Worm (Caenorhabditis elegans) whole organism, late embryonic: ENCODE measurements around the gene W04E12.5.

Experiments used
- ceh-14 ChIP-seq: sonication (generic microtip); optimal IDR thresholded peaks from 2 replicates; lab custom pipeline; 2016; ENCODE audit warnings: missing genotype, missing genetic modification characterization, missing compliant biosample characterization
- ceh-30 ChIP-seq: fragments of 150-350 bp; optimal IDR thresholded peaks from 2 replicates; lab custom pipeline; 2014; ENCODE audit warnings: missing biosample characterization, missing genetic modification characterization
- ceh-48 ChIP-seq: sonication (generic microtip); optimal IDR thresholded peaks from 2 replicates; lab custom pipeline; 2016; ENCODE audit warnings: missing genetic modification characterization, inconsistent platforms, missing compliant biosample characterization
- dmd-4 ChIP-seq: sonication (generic microtip); optimal IDR thresholded peaks from 2 replicates; lab custom pipeline; 2016; ENCODE audit warnings: borderline replicate concordance, missing genetic modification characterization, missing compliant biosample characterization
- elt-2 ChIP-seq: sonication (generic microtip); optimal IDR thresholded peaks from 2 replicates; lab custom pipeline; 2016; ENCODE audit warnings: missing genetic modification reagents, missing genetic modification characterization, missing compliant biosample characterization
- ets-4 ChIP-seq: sonication (generic microtip); optimal IDR thresholded peaks from 2 replicates; lab custom pipeline; 2016; ENCODE audit warnings: missing genetic modification characterization, missing compliant biosample characterization
- eyg-1 ChIP-seq: sonication (generic microtip); optimal IDR thresholded peaks from 2 replicates; lab custom pipeline; 2016; ENCODE audit warnings: missing genotype, missing genetic modification characterization, missing compliant biosample characterization
- fkh-6 ChIP-seq: sonication (generic microtip); optimal IDR thresholded peaks from 2 replicates; lab custom pipeline; 2016; ENCODE audit warnings: missing genetic modification characterization, missing compliant biosample characterization
- hlh-8 ChIP-seq: sonication (generic microtip); optimal IDR thresholded peaks from 2 replicates; lab custom pipeline; 2016; ENCODE audit warnings: missing genotype, missing genetic modification characterization, missing compliant biosample characterization
- lim-6 ChIP-seq: sonication (generic microtip); optimal IDR thresholded peaks from 2 replicates; lab custom pipeline; 2016; ENCODE audit warnings: missing genetic modification characterization, missing compliant biosample characterization
- odd-2 ChIP-seq: sonication (generic microtip); optimal IDR thresholded peaks from 2 replicates; lab custom pipeline; 2017; ENCODE audit warnings: antibody characterized with exemption, mild to moderate bottlenecking, missing genetic modification characterization, missing compliant biosample characterization
- pax-1 ChIP-seq: fragments of 150-350 bp; optimal IDR thresholded peaks from 2 replicates; lab custom pipeline; 2014; ENCODE audit warnings: missing biosample characterization, missing genetic modification characterization
- pha-2 ChIP-seq: sonication (generic microtip); optimal IDR thresholded peaks from 2 replicates; lab custom pipeline; 2017; ENCODE audit warnings: mild to moderate bottlenecking, missing genetic modification characterization, missing compliant biosample characterization
- rnt-1 ChIP-seq: sonication (generic microtip); optimal IDR thresholded peaks from 2 replicates; lab custom pipeline; 2016; ENCODE audit warnings: missing genetic modification characterization, missing compliant biosample characterization
- ttx-3 ChIP-seq: sonication (generic microtip); optimal IDR thresholded peaks from 2 replicates; lab custom pipeline; 2016; ENCODE audit warnings: missing genetic modification reagents, missing genetic modification characterization, missing compliant biosample characterization
- unc-3 ChIP-seq, 2 experiments: fragments of 200-800 bp in 1 of 2; sonication (Bioruptor generic) in 1 of 2; sonication (generic microtip) in 1 of 2; conservative IDR thresholded peaks in 1 of 2; optimal IDR thresholded peaks in 1 of 2; 2 replicates each; pipeline versions ENCODE4 v1.3.6 to Lab custom; 2016 to 2022; ENCODE audit warnings: missing compliant biosample characterization in 2 of 2, missing genetic modification characterization in 2 of 2, missing genetic modification reagents in 1 of 2
- unc-42 ChIP-seq: sonication (generic microtip); optimal IDR thresholded peaks from 2 replicates; lab custom pipeline; 2016; ENCODE audit warnings: missing genotype, missing genetic modification characterization, missing compliant biosample characterization
- unc-55 ChIP-seq: sonication (generic microtip); optimal IDR thresholded peaks from 2 replicates; lab custom pipeline; 2017; ENCODE audit warnings: missing biosample characterization, missing genetic modification reagents, missing genetic modification characterization

The W04E12.5 gene

DNA sequence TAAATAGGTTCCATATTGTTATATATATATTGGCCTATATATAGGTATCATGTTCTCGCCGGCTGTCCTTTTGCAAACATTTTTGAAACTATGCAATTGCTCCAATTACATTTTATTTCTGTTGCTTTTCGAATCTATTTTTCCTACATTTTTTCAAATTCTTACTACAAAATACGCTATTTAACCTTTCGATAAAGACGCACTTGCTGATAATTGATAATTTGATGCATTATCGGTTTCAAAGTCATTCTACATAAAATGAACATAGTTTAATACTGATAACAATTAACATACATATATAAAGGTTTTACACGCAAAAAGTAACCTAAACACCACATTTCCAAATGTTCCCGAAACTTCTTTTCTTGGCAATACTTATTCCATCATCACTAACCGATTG is 42.4 kb downstream of the W04E12.5 start, which contains the start of gene clec-258:
clec-258 (plus strand) TSS at position 81 of the 400 bp plus-strand sequence.
- TF ChIP-seq ceh-30 (tag; lab: Kevin White, UChicago) (no peak), elt-2 (peak; percentile 55)

DNA sequence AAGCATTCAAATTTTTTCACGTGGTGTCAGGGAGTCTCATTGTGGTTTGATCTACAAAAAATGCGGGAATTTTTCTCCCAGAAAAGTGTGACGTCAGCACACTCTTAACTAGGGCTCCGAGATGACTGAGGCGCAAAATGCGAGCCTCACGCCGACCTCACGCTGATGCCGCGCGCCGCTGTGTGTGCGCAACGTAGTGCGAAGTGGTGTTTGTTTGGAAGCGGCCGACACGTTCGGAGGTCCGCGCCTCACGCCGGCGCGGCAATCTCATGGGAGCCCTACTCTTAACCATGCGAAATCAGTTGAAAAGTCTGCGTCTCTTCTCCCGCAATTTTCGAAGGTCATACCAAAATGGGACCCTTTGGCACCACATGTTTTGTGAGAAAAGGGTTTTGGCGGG is 44.3 kb downstream of the W04E12.5 start:
- TF ChIP-seq hlh-8 (tag; lab: Kevin White, UChicago) (no peak), odd-2 (tag; lab: Kevin White, UChicago) (no peak), unc-42 (tag; lab: Kevin White, UChicago) (no peak), unc-3 (GFP tag; conservative IDR thresholded peaks at IDR 0.05; lab: Robert Waterston, UW) (no peak), unc-3 (tag; optimal IDR thresholded peaks at IDR 0.05; lab: Kevin White, UChicago) (no peak), lim-6 (no peak), ets-4 (no peak), ceh-14 (tag; lab: Kevin White, UChicago) (no peak), pax-1 (tag; lab: Kevin White, UChicago) (no peak), ttx-3 (tag; lab: Kevin White, UChicago) (no peak), rnt-1 (tag; lab: Kevin White, UChicago) (no peak), eyg-1 (tag; lab: Kevin White, UChicago) (no peak)

DNA sequence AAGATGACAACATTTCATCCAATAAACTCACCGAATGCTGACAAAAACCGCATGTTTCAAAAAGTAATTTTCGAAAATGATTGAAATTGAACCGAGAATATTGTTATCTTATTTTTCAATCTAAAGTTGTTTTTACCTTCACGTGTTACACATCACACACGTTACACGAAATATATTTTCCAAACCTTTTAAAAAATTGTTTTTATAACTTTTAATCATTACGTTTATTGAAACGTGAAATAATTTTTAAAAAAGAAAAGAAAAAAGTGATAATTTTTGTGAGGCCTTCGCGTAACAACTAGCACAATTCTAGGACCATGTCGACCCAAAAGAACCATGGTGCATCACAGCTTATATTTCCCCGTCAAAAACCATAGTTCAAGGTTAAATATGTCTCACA is 49.0 kb downstream of the W04E12.5 start, which contains the start of gene M162.7:
M162.7 (minus strand) TSS at position 101 of the 400 bp plus-strand sequence.
- no peak for TF ChIP-seq dmd-4
- TF ChIP-seq ceh-48 (tag; lab: Kevin White, UChicago): no peak
- no peak for TF ChIP-seq pha-2
- no peak for TF ChIP-seq fkh-6 (tag; lab: Kevin White, UChicago)
- no peak for TF ChIP-seq elt-2
- no peak for TF ChIP-seq unc-55 (GFP tag; lab: Kevin White, UChicago)
